Worm (Caenorhabditis elegans) whole organism, late embryonic: ENCODE data around the gene ccdc-12.

Experiments
- C38D4.7 ChIP-seq: fragments of 200-800 bp; sonication (Bioruptor generic); optimal IDR thresholded peaks from 2 replicates; lab custom pipeline; 2018; ENCODE audit warnings: mild to moderate bottlenecking, missing genetic modification characterization, moderate library complexity, missing compliant biosample characterization
- K02D7.2 ChIP-seq: sonication (generic microtip); optimal IDR thresholded peaks from 2 replicates; lab custom pipeline; 2017; ENCODE audit warnings: mild to moderate bottlenecking, missing genetic modification characterization, missing compliant biosample characterization
- K09A11.1 ChIP-seq: sonication (generic microtip); optimal IDR thresholded peaks from 2 replicates; lab custom pipeline; 2017; ENCODE audit warnings: antibody characterized with exemption, mild to moderate bottlenecking, missing genetic modification characterization, missing compliant biosample characterization; ENCODE audit not compliant: insufficient read depth
- ahr-1 ChIP-seq: sonication (generic microtip); optimal IDR thresholded peaks from 2 replicates; lab custom pipeline; 2016; ENCODE audit warnings: missing genetic modification characterization, missing compliant biosample characterization
- ceh-14 ChIP-seq: sonication (generic microtip); optimal IDR thresholded peaks from 2 replicates; lab custom pipeline; 2016; ENCODE audit warnings: missing genotype, missing genetic modification characterization, missing compliant biosample characterization
- ceh-18 ChIP-seq: sonication (generic microtip); optimal IDR thresholded peaks from 2 replicates; lab custom pipeline; 2016; ENCODE audit warnings: missing genetic modification characterization, missing compliant biosample characterization
- ceh-2 ChIP-seq: sonication (generic microtip); optimal IDR thresholded peaks from 2 replicates; lab custom pipeline; 2016; ENCODE audit warnings: missing genotype, missing genetic modification characterization, missing compliant biosample characterization
- ceh-22 ChIP-seq: sonication (generic microtip); optimal IDR thresholded peaks from 2 replicates; lab custom pipeline; 2017; ENCODE audit warnings: missing biosample characterization, missing genetic modification characterization
- ceh-24 ChIP-seq: sonication (generic microtip); optimal IDR thresholded peaks from 2 replicates; lab custom pipeline; 2016; ENCODE audit warnings: mild to moderate bottlenecking, missing genetic modification characterization, missing compliant biosample characterization
- ceh-34 ChIP-seq: sonication (generic microtip); optimal IDR thresholded peaks from 2 replicates; lab custom pipeline; 2016; ENCODE audit warnings: mild to moderate bottlenecking, missing genetic modification characterization, missing compliant biosample characterization
- ceh-48 ChIP-seq: sonication (generic microtip); optimal IDR thresholded peaks from 2 replicates; lab custom pipeline; 2016; ENCODE audit warnings: missing genetic modification characterization, inconsistent platforms, missing compliant biosample characterization
- ceh-6 ChIP-seq: fragments of 200-800 bp; sonication (Bioruptor generic); optimal IDR thresholded peaks from 2 replicates; lab custom pipeline; 2018; ENCODE audit warnings: mild to moderate bottlenecking, missing genetic modification characterization, missing compliant biosample characterization
- ceh-9 ChIP-seq: sonication (generic microtip); optimal IDR thresholded peaks from 2 replicates; lab custom pipeline; 2016; ENCODE audit warnings: mild to moderate bottlenecking, missing genetic modification characterization, inconsistent platforms, missing compliant biosample characterization
- che-1 ChIP-seq: sonication (generic microtip); optimal IDR thresholded peaks from 2 replicates; lab custom pipeline; 2016; ENCODE audit warnings: mild to moderate bottlenecking, missing genetic modification characterization, missing compliant biosample characterization
- dmd-4 ChIP-seq: sonication (generic microtip); optimal IDR thresholded peaks from 2 replicates; lab custom pipeline; 2016; ENCODE audit warnings: borderline replicate concordance, missing genetic modification characterization, missing compliant biosample characterization
- dve-1 ChIP-seq: sonication (generic microtip); optimal IDR thresholded peaks from 2 replicates; lab custom pipeline; 2017; ENCODE audit warnings: antibody characterized with exemption, mild to moderate bottlenecking, missing genetic modification characterization, missing compliant biosample characterization
- elt-4 ChIP-seq: sonication (generic microtip); optimal IDR thresholded peaks from 2 replicates; lab custom pipeline; 2016; ENCODE audit warnings: missing genetic modification characterization, missing compliant biosample characterization
- eyg-1 ChIP-seq: sonication (generic microtip); optimal IDR thresholded peaks from 2 replicates; lab custom pipeline; 2016; ENCODE audit warnings: missing genotype, missing genetic modification characterization, missing compliant biosample characterization
- fax-1 ChIP-seq: sonication (generic microtip); optimal IDR thresholded peaks from 2 replicates; lab custom pipeline; 2016; ENCODE audit warnings: missing genotype, missing genetic modification characterization, missing compliant biosample characterization
- fkh-10 ChIP-seq: fragments of 150-350 bp; optimal IDR thresholded peaks from 2 replicates; lab custom pipeline; 2014; ENCODE audit warnings: missing biosample characterization, missing genetic modification reagents, missing genetic modification characterization
- gmeb-2 ChIP-seq: sonication (generic microtip); optimal IDR thresholded peaks from 2 replicates; lab custom pipeline; 2016; ENCODE audit warnings: missing genetic modification characterization, inconsistent platforms, missing compliant biosample characterization
- hlh-13 ChIP-seq: fragments of 200-800 bp; sonication (Bioruptor generic); optimal IDR thresholded peaks from 2 replicates; lab custom pipeline; 2018; ENCODE audit warnings: mild to moderate bottlenecking, missing genetic modification characterization, missing compliant biosample characterization
- lim-6 ChIP-seq: sonication (generic microtip); optimal IDR thresholded peaks from 2 replicates; lab custom pipeline; 2016; ENCODE audit warnings: missing genetic modification characterization, missing compliant biosample characterization
- lin-11 ChIP-seq: fragments of 200-800 bp; sonication (Bioruptor generic); optimal IDR thresholded peaks from 2 replicates; lab custom pipeline; 2018; ENCODE audit warnings: mild to moderate bottlenecking, missing genetic modification characterization, missing compliant biosample characterization
- nfya-1 ChIP-seq: sonication (generic microtip); optimal IDR thresholded peaks from 2 replicates; lab custom pipeline; 2017; ENCODE audit warnings: missing genetic modification characterization, mild to moderate bottlenecking, missing compliant biosample characterization, antibody characterized with exemption, moderate library complexity
- nhr-232 ChIP-seq: sonication (generic microtip); optimal IDR thresholded peaks from 2 replicates; lab custom pipeline; 2016; ENCODE audit warnings: missing genetic modification characterization, missing compliant biosample characterization
- npax-4 ChIP-seq: sonication (generic microtip); optimal IDR thresholded peaks from 2 replicates; lab custom pipeline; 2016; ENCODE audit warnings: missing genetic modification characterization, missing compliant biosample characterization
- pag-3 ChIP-seq: sonication (generic microtip); optimal IDR thresholded peaks from 2 replicates; lab custom pipeline; 2016; ENCODE audit warnings: missing compliant biosample characterization, missing genetic modification characterization, borderline replicate concordance
- pat-9 ChIP-seq: fragments of 200-800 bp; sonication (Bioruptor generic); optimal IDR thresholded peaks from 2 replicates; lab custom pipeline; 2018; ENCODE audit warnings: mild to moderate bottlenecking, missing genetic modification characterization, moderate library complexity, missing compliant biosample characterization
- pax-1 ChIP-seq: fragments of 150-350 bp; optimal IDR thresholded peaks from 2 replicates; lab custom pipeline; 2014; ENCODE audit warnings: missing biosample characterization, missing genetic modification characterization
- pha-4 ChIP-seq: fragments of 150-350 bp; optimal IDR thresholded peaks from 2 replicates; lab custom pipeline; 2018; ENCODE audit warnings: missing biosample characterization, missing genetic modification reagents, missing genetic modification characterization
- pqm-1 ChIP-seq: sonication (generic microtip); optimal IDR thresholded peaks from 2 replicates; lab custom pipeline; 2016; ENCODE audit warnings: missing genetic modification characterization, missing compliant biosample characterization
- ref-2 ChIP-seq: sonication (generic microtip); optimal IDR thresholded peaks from 2 replicates; lab custom pipeline; 2016; ENCODE audit warnings: missing genetic modification characterization, missing compliant biosample characterization
- sox-2 ChIP-seq: fragments of 200-800 bp; sonication (Bioruptor generic); IDR thresholded peaks from 2 replicates; pipeline ENCODE4 v1.3.6; 2022; ENCODE audit warnings: missing genetic modification reagents, missing genetic modification characterization, missing compliant biosample characterization
- tbx-2 ChIP-seq: sonication (generic microtip); optimal IDR thresholded peaks from 2 replicates; lab custom pipeline; 2016; ENCODE audit warnings: missing genetic modification characterization, missing compliant biosample characterization
- tbx-7 ChIP-seq: sonication (generic microtip); optimal IDR thresholded peaks from 2 replicates; lab custom pipeline; 2016; ENCODE audit warnings: missing genotype, missing genetic modification characterization, missing compliant biosample characterization
- unc-42 ChIP-seq: sonication (generic microtip); optimal IDR thresholded peaks from 2 replicates; lab custom pipeline; 2016; ENCODE audit warnings: missing genotype, missing genetic modification characterization, missing compliant biosample characterization
- unc-55 ChIP-seq: sonication (generic microtip); optimal IDR thresholded peaks from 2 replicates; lab custom pipeline; 2017; ENCODE audit warnings: missing biosample characterization, missing genetic modification reagents, missing genetic modification characterization
- zip-5 ChIP-seq: sonication (generic microtip); optimal IDR thresholded peaks from 2 replicates; lab custom pipeline; 2016; ENCODE audit warnings: missing genetic modification characterization, missing compliant biosample characterization
- ztf-16 ChIP-seq: sonication (generic microtip); optimal IDR thresholded peaks from 2 replicates; lab custom pipeline; 2017; ENCODE audit warnings: missing genetic modification characterization, missing compliant biosample characterization

Gene ccdc-12

ce11 chrIV:2463311-2463710, 31.7 kb downstream of the ccdc-12 start, which contains the start of gene cdh-10:
Gene cdh-10 (minus strand): TSS chrIV:2463369.
- TF ChIP-seq ceh-6 (GFP tag; lab: Kevin White, UChicago) (no peak), che-1 (tag; lab: Kevin White, UChicago) (no peak), fkh-10 (no peak), K02D7.2 (tag; lab: Kevin White, UChicago) (no peak), nhr-232 (tag; lab: Kevin White, UChicago) (no peak), zip-5 (no peak), pha-4 (tag; lab: Kevin White, UChicago) (no peak), K09A11.1 (tag; lab: Kevin White, UChicago) (no peak), pat-9 (tag; lab: Kevin White, UChicago) (no peak), tbx-7 (tag; lab: Kevin White, UChicago) (no peak), unc-42 (tag; lab: Kevin White, UChicago) (no peak), gmeb-2 (no peak)

- no peak for TF ChIP-seq ceh-34 (tag; lab: Kevin White, UChicago)
- TF ChIP-seq lin-11 (tag; lab: Kevin White, UChicago), result no peak
- no peak for TF ChIP-seq ztf-16 (tag; lab: Kevin White, UChicago)
- TF ChIP-seq ceh-22, result no peak
- TF ChIP-seq fax-1 (tag; lab: Kevin White, UChicago), result no peak
- no peak for TF ChIP-seq ceh-6 (GFP tag; lab: Kevin White, UChicago)
- no peak for TF ChIP-seq tbx-2 (tag; lab: Kevin White, UChicago)
- TF ChIP-seq pag-3 (tag; lab: Kevin White, UChicago), result no peak
- TF ChIP-seq elt-4 (tag; lab: Kevin White, UChicago), result no peak
- TF ChIP-seq pax-1 (tag; lab: Kevin White, UChicago), result no peak
- TF ChIP-seq ceh-14 (tag; lab: Kevin White, UChicago), result no peak
- no peak for TF ChIP-seq hlh-13 (GFP tag; lab: Kevin White, UChicago)
- TF ChIP-seq npax-4 (tag; lab: Kevin White, UChicago), result no peak
- TF ChIP-seq ahr-1 (tag; lab: Kevin White, UChicago), result no peak
- no peak for TF ChIP-seq pqm-1 (tag; lab: Kevin White, UChicago)
- TF ChIP-seq ceh-48 (tag; lab: Kevin White, UChicago), result no peak
- no peak for TF ChIP-seq unc-55 (GFP tag; lab: Kevin White, UChicago)
- no peak for TF ChIP-seq ceh-24 (tag; lab: Kevin White, UChicago)
Measured at ce11 chrIV:2461396-2461795, 33.6 kb downstream of the ccdc-12 start.

DNA sequence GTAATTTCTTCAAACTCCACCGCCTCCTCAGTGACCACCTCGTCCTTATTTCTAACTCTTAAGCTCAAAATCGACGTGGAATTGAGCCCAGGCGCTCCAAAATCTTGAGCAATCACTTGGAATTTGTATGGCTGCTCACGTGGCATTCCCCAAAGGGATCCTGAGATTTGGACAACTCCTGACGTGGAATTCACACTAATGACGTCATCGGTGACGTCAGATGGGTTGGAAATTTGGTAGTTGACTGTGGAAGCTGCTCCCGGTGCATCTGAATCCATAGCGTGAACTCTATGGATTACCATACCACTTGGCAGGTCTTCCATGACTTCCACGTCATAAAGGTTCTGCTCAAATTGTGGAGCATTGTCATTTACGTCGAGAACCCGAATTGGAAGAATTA, 39.8 kb downstream of the ccdc-12 start:
- no peak for TF ChIP-seq ceh-9 (tag; lab: Kevin White, UChicago)
- no peak for TF ChIP-seq ceh-18 (tag; lab: Kevin White, UChicago)
- no peak for TF ChIP-seq gmeb-2
- no peak for TF ChIP-seq npax-4 (tag; lab: Kevin White, UChicago)
- TF ChIP-seq lim-6, result no peak
- TF ChIP-seq ceh-14 (tag; lab: Kevin White, UChicago), result no peak
- no peak for TF ChIP-seq dmd-4
- no peak for TF ChIP-seq ztf-16 (tag; lab: Kevin White, UChicago)
- no peak for TF ChIP-seq nhr-232 (tag; lab: Kevin White, UChicago)
- TF ChIP-seq ref-2, result no peak
- TF ChIP-seq sox-2 (GFP tag; lab: Robert Waterston, UW), result no peak
- no peak for TF ChIP-seq dve-1 (tag; lab: Kevin White, UChicago)
- no peak for TF ChIP-seq elt-4 (tag; lab: Kevin White, UChicago)
- TF ChIP-seq eyg-1 (tag; lab: Kevin White, UChicago), result no peak
- no peak for TF ChIP-seq nfya-1
- no peak for TF ChIP-seq ceh-2 (tag; lab: Kevin White, UChicago)
- TF ChIP-seq pat-9 (tag; lab: Kevin White, UChicago), result no peak
- no peak for TF ChIP-seq C38D4.7 (GFP tag; lab: Kevin White, UChicago)
